Fruit fly (Drosophila melanogaster) whole organism, prepupa: Measurements from ENCODE around the gene CG16779.

Source experiments
- Blimp-1 ChIP-seq: fragments of 200-800 bp; sonication (Bioruptor generic); optimal IDR thresholded peaks from 3 replicates; lab custom pipeline; 2017; ENCODE audit warnings: missing biosample characterization, missing genetic modification characterization, mild to moderate bottlenecking, moderate library complexity, missing genetic modification reagents
- CG10669 ChIP-seq: fragments of 200-800 bp; sonication (Bioruptor generic); optimal IDR thresholded peaks from 3 replicates; lab custom pipeline; 2018; ENCODE audit warnings: missing biosample characterization, mild to moderate bottlenecking, missing genetic modification characterization, moderate library complexity
- CG11294 ChIP-seq: fragments of 200-800 bp; sonication (Bioruptor generic); IDR thresholded peaks from 2 replicates; pipeline ENCODE4 v1.3.6; 2022; ENCODE audit warnings: missing biosample characterization, missing genetic modification characterization
- CG11902 ChIP-seq: fragments of 200-800 bp; sonication (Bioruptor generic); optimal IDR thresholded peaks from 3 replicates; lab custom pipeline; 2016; ENCODE audit warnings: missing biosample characterization, missing genetic modification characterization
- CG1621 ChIP-seq: fragments of 200-800 bp; sonication (Bioruptor generic); optimal IDR thresholded peaks from 3 replicates; lab custom pipeline; 2018; ENCODE audit warnings: missing biosample characterization, mild to moderate bottlenecking, missing genetic modification characterization
- CG16779 ChIP-seq: fragments of 200-800 bp; sonication (Bioruptor generic); optimal IDR thresholded peaks from 3 replicates; lab custom pipeline; 2017; ENCODE audit warnings: missing biosample characterization, mild to moderate bottlenecking, missing genetic modification characterization
- CG32006 ChIP-seq: fragments of 200-800 bp; sonication (Bioruptor generic); optimal IDR thresholded peaks from 3 replicates; lab custom pipeline; 2017; ENCODE audit warnings: missing biosample characterization, mild to moderate bottlenecking, missing genetic modification characterization
- CG34406 ChIP-seq: fragments of 200-800 bp; sonication (Bioruptor generic); optimal IDR thresholded peaks from 3 replicates; lab custom pipeline; 2016; ENCODE audit warnings: missing biosample characterization, missing genetic modification characterization
- CG6792 ChIP-seq: fragments of 200-800 bp; sonication (Bioruptor generic); optimal IDR thresholded peaks from 3 replicates; lab custom pipeline; 2016; ENCODE audit warnings: missing biosample characterization, missing genetic modification characterization
- CG6808 ChIP-seq: fragments of 200-800 bp; sonication (Bioruptor generic); optimal IDR thresholded peaks from 3 replicates; lab custom pipeline; 2017; ENCODE audit warnings: missing biosample characterization, missing genetic modification characterization, mild to moderate bottlenecking, moderate library complexity, missing genetic modification reagents
- CG7368 ChIP-seq: fragments of 200-800 bp; sonication (Bioruptor generic); optimal IDR thresholded peaks from 3 replicates; lab custom pipeline; 2016; ENCODE audit warnings: missing biosample characterization, missing genetic modification characterization
- CG8119 ChIP-seq: fragments of 200-800 bp; sonication (Bioruptor generic); IDR thresholded peaks from 3 replicates; pipeline ENCODE4 v1.3.6; 2022; ENCODE audit warnings: missing biosample characterization, missing genetic modification characterization
- CG8632 ChIP-seq: fragments of 200-800 bp; sonication (Bioruptor generic); optimal IDR thresholded peaks from 3 replicates; lab custom pipeline; 2016; ENCODE audit warnings: missing biosample characterization, missing genetic modification characterization
- CG9139 ChIP-seq: fragments of 200-800 bp; sonication (Bioruptor generic); optimal IDR thresholded peaks from 3 replicates; lab custom pipeline; 2017; ENCODE audit warnings: missing biosample characterization, mild to moderate bottlenecking, missing genetic modification characterization
- Eip78C ChIP-seq: fragments of 200-800 bp; sonication (Bioruptor generic); peaks from one replicate; lab custom pipeline; 2016; ENCODE audit warnings: missing biosample characterization, missing genetic modification characterization
- Ets21C ChIP-seq: fragments of 200-800 bp; sonication (Bioruptor generic); optimal IDR thresholded peaks from 3 replicates; lab custom pipeline; 2016; ENCODE audit warnings: missing biosample characterization, missing genetic modification characterization
- Ets96B ChIP-seq: fragments of 200-800 bp; optimal IDR thresholded peaks from 2 replicates; lab custom pipeline; 2019; ENCODE audit warnings: missing biosample characterization, mild to moderate bottlenecking, missing genetic modification characterization, moderate library complexity
- Gug ChIP-seq: fragments of 200-800 bp; sonication (Bioruptor generic); IDR thresholded peaks from 2 replicates; pipeline ENCODE4 v1.3.6; 2022; ENCODE audit warnings: missing biosample characterization, missing genetic modification characterization
- Hr38 ChIP-seq: sonication (Bioruptor generic); optimal IDR thresholded peaks from 2 replicates; lab custom pipeline; 2016; ENCODE audit warnings: missing biosample characterization, missing genetic modification characterization
- OdsH ChIP-seq: fragments of 200-800 bp; sonication (Bioruptor generic); optimal IDR thresholded peaks from 3 replicates; lab custom pipeline; 2016; ENCODE audit warnings: missing biosample characterization, missing genetic modification characterization
- Smox ChIP-seq: fragments of 200-800 bp; sonication (Bioruptor generic); optimal IDR thresholded peaks from 3 replicates; lab custom pipeline; 2016; ENCODE audit warnings: missing biosample characterization, missing genetic modification characterization
- Sox102F ChIP-seq: fragments of 200-800 bp; sonication (Bioruptor generic); optimal IDR thresholded peaks from 2 replicates; lab custom pipeline; 2016; ENCODE audit warnings: missing biosample characterization, mild to moderate bottlenecking, missing genetic modification characterization
- Sox14 ChIP-seq: fragments of 200-800 bp; sonication (Bioruptor generic); optimal IDR thresholded peaks from 3 replicates; lab custom pipeline; 2016; ENCODE audit warnings: missing biosample characterization, missing genetic modification characterization
- acj6 ChIP-seq: fragments of 200-800 bp; sonication (Bioruptor generic); optimal IDR thresholded peaks from 3 replicates; lab custom pipeline; 2016; ENCODE audit warnings: missing biosample characterization, missing genetic modification characterization
- cyc ChIP-seq: fragments of 200-800 bp; sonication (Bioruptor generic); optimal IDR thresholded peaks from 3 replicates; lab custom pipeline; 2016; ENCODE audit warnings: missing biosample characterization, missing genetic modification characterization
- dac ChIP-seq: fragments of 200-800 bp; sonication (Bioruptor generic); optimal IDR thresholded peaks from 2 replicates; lab custom pipeline; 2017; ENCODE audit warnings: missing biosample characterization, mild to moderate bottlenecking, missing genetic modification characterization
- dsx ChIP-seq: fragments of 200-800 bp; optimal IDR thresholded peaks from 3 replicates; lab custom pipeline; 2019; ENCODE audit warnings: missing biosample characterization, mild to moderate bottlenecking, missing genetic modification characterization, moderate library complexity; ENCODE audit not compliant: poor library complexity, severe bottlenecking
- eg ChIP-seq: fragments of 200-800 bp; sonication (Bioruptor generic); IDR thresholded peaks from 3 replicates; pipeline ENCODE4 v1.3.6; 2022; ENCODE audit warnings: missing biosample characterization, missing genetic modification characterization
- esn ChIP-seq: fragments of 200-800 bp; sonication (Bioruptor generic); optimal IDR thresholded peaks from 2 replicates; lab custom pipeline; 2016; ENCODE audit warnings: missing biosample characterization, mild to moderate bottlenecking, missing genetic modification characterization, moderate library complexity
- fkh ChIP-seq: fragments of 200-800 bp; sonication (Bioruptor generic); optimal IDR thresholded peaks from 3 replicates; lab custom pipeline; 2017; ENCODE audit warnings: missing biosample characterization, mild to moderate bottlenecking, missing genetic modification characterization, moderate library complexity
- lz ChIP-seq: fragments of 200-800 bp; sonication (Bioruptor generic); optimal IDR thresholded peaks from 3 replicates; lab custom pipeline; 2016; ENCODE audit warnings: missing biosample characterization, missing genetic modification characterization
- net ChIP-seq: fragments of 200-800 bp; sonication (Bioruptor generic); optimal IDR thresholded peaks from 3 replicates; lab custom pipeline; 2016; ENCODE audit warnings: missing biosample characterization, missing genetic modification characterization
- ss ChIP-seq, 2 experiments: fragments of 200-800 bp; sonication (Bioruptor generic); optimal IDR thresholded peaks; 2 replicates in 1 of 2; 3 replicates in 1 of 2; lab custom pipeline; 2017 to 2018; ENCODE audit warnings: mild to moderate bottlenecking in 2 of 2, missing biosample characterization in 2 of 2, missing genetic modification characterization in 2 of 2, moderate library complexity in 1 of 2
- topi ChIP-seq: fragments of 200-800 bp; sonication (Bioruptor generic); optimal IDR thresholded peaks from 3 replicates; lab custom pipeline; 2016; ENCODE audit warnings: missing biosample characterization, missing genetic modification characterization
- vri ChIP-seq: fragments of 200-800 bp; sonication (Bioruptor generic); optimal IDR thresholded peaks from 3 replicates; lab custom pipeline; 2016; ENCODE audit warnings: missing biosample characterization, mild to moderate bottlenecking, missing genetic modification characterization

The CG16779 gene

dm6 chr3R:9512193-9513051, 18.9 kb upstream of the CG16779 start:
- TF ChIP-seq Gug (GFP tag; lab: Robert Waterston, UW) (no peak), Eip78C (peak; percentile 74), ss (GFP tag; optimal IDR thresholded peaks at IDR 0.05; lab: Kevin White, UChicago) (peak in 1 of 2 experiments; percentile 1), CG1621 (tag; lab: Kevin White, UChicago) (peak; percentile 44), dsx (GFP tag; lab: Kevin White, UChicago) (peak; percentile 45), Blimp-1 (GFP tag; lab: Kevin White, UChicago) (no peak)

- TF ChIP-seq esn (GFP tag; lab: Kevin White, UChicago) (peak; percentile 2), Eip78C (peak; percentile 25), CG7368 (no peak), Sox14 (GFP tag; lab: Kevin White, UChicago) (peak; percentile 21), dac (GFP tag; lab: Kevin White, UChicago) (no peak), ss (GFP tag; optimal IDR thresholded peaks at IDR 0.05; lab: Kevin White, UChicago) (no peak), CG34406 (GFP tag; lab: Kevin White, UChicago) (no peak), Smox (GFP tag; lab: Kevin White, UChicago) (no peak), CG10669 (no peak), CG16779 (tag; lab: Kevin White, UChicago) (no peak), CG11294 (GFP tag; lab: Robert Waterston, UW) (no peak), Hr38 (GFP tag; lab: Kevin White, UChicago) (no peak), Ets96B (tag; lab: Kevin White, UChicago) (no peak), CG8632 (no peak), CG1621 (tag; lab: Kevin White, UChicago) (peak; percentile 93), CG6792 (GFP tag; lab: Kevin White, UChicago) (no peak), vri (GFP tag; lab: Kevin White, UChicago) (no peak), CG9139 (GFP tag; lab: Kevin White, UChicago) (no peak), OdsH (no peak), cyc (no peak), acj6 (GFP tag; lab: Kevin White, UChicago) (no peak), dsx (GFP tag; lab: Kevin White, UChicago) (peak; percentile 15), eg (GFP tag; lab: Robert Waterston, UW) (no peak), Ets21C (GFP tag; lab: Kevin White, UChicago) (no peak), Sox102F (GFP tag; lab: Kevin White, UChicago) (no peak), lz (GFP tag; lab: Kevin White, UChicago) (no peak), CG6808 (GFP tag; lab: Kevin White, UChicago) (no peak), CG8119 (no peak), CG32006 (no peak), Blimp-1 (GFP tag; lab: Kevin White, UChicago) (no peak), fkh (GFP tag; lab: Kevin White, UChicago) (no peak)
Observed at dm6 chr3R:9510070-9510518, 16.6 kb upstream of the CG16779 start, which contains the start of gene rump. Gene rump (minus strand): TSS chr3R:9510324.

- TF ChIP-seq Eip78C (peak; percentile 10), cyc (no peak), topi (peak; percentile 21), esn (GFP tag; lab: Kevin White, UChicago) (peak; percentile 27), lz (GFP tag; lab: Kevin White, UChicago) (peak; percentile 14), fkh (GFP tag; lab: Kevin White, UChicago) (peak; percentile 76), dsx (GFP tag; lab: Kevin White, UChicago) (peak; percentile 11), CG1621 (tag; lab: Kevin White, UChicago) (peak; percentile 35), net (GFP tag; lab: Kevin White, UChicago) (no peak), Sox14 (GFP tag; lab: Kevin White, UChicago) (peak; percentile 39), CG11902 (GFP tag; lab: Kevin White, UChicago) (no peak)
Observed at dm6 chr3R:9504355-9504754, 10.9 kb upstream of the CG16779 start, which contains the start of gene CG8149. Gene CG8149 (plus strand): TSS chr3R:9504656.
